Worm (Caenorhabditis elegans): ENCODE data around the gene cutl-12.

cutl-12 gene

ce11 chrII:8658835-8659234, 24.5 kb upstream of the cutl-12 start, which contains the start of gene atg-10:
Gene atg-10, plus strand, starts transcription at chrII:8659135.
- TF ChIP-seq aly-1 (tag; optimal IDR thresholded peaks at IDR 0.05) (no peak), ceh-36 (tag; optimal IDR thresholded peaks at IDR 0.05) (no peak), tbx-11 (GFP tag; IDR thresholded peaks at IDR 0.05) (no peak), hnd-1 (tag; optimal IDR thresholded peaks at IDR 0.05) (no peak), scrt-1 (GFP tag; IDR thresholded peaks at IDR 0.05) (no peak)

- TF ChIP-seq tbx-37 (GFP tag; conservative IDR thresholded peaks at IDR 0.05) (no peak), ceh-36 (tag; optimal IDR thresholded peaks at IDR 0.05) (no peak)
Observed at ce11 chrII:8650644-8651159, 16.4 kb upstream of the cutl-12 start, which contains the start of gene pyr-1. Gene pyr-1, plus strand, starts transcription at chrII:8651109.

- TF ChIP-seq tbx-11 (GFP tag; IDR thresholded peaks at IDR 0.05): no peak
Observed at ce11 chrII:8648843-8649242, 14.6 kb upstream of the cutl-12 start.

- TF ChIP-seq scrt-1 (GFP tag; IDR thresholded peaks at IDR 0.05): no peak
- TF ChIP-seq B0310.2 (tag; optimal IDR thresholded peaks at IDR 0.05): no peak
- no peak for TF ChIP-seq sea-1 (GFP tag; conservative IDR thresholded peaks at IDR 0.05)
- TF ChIP-seq hnd-1 (tag; optimal IDR thresholded peaks at IDR 0.05): no peak
- no peak for TF ChIP-seq tbx-11 (GFP tag; IDR thresholded peaks at IDR 0.05)
- no peak for TF ChIP-seq aly-1 (tag; optimal IDR thresholded peaks at IDR 0.05)
- TF ChIP-seq ama-1 (optimal IDR thresholded peaks at IDR 0.05): no peak
- TF ChIP-seq tra-4 (tag; optimal IDR thresholded peaks at IDR 0.05): no peak
- no peak for TF ChIP-seq hmg-4 (GFP tag; optimal IDR thresholded peaks at IDR 0.05)
- no peak for TF ChIP-seq ets-7 (tag; optimal IDR thresholded peaks at IDR 0.05)
- TF ChIP-seq ceh-36 (tag; optimal IDR thresholded peaks at IDR 0.05): no peak
- no peak for TF ChIP-seq ceh-13 (GFP tag; optimal IDR thresholded peaks at IDR 0.05)
- no peak for TF ChIP-seq hmbx-1 (tag; optimal IDR thresholded peaks at IDR 0.05)
Observed at ce11 chrII:8646437-8646836, 12.2 kb upstream of the cutl-12 start.

- TF ChIP-seq hmg-4 (GFP tag; optimal IDR thresholded peaks at IDR 0.05) (no peak), flt-1 (GFP tag; IDR thresholded peaks at IDR 0.05) (no peak), ets-7 (tag; optimal IDR thresholded peaks at IDR 0.05) (no peak), tbx-11 (GFP tag; IDR thresholded peaks at IDR 0.05) (no peak), tbx-37 (GFP tag; conservative IDR thresholded peaks at IDR 0.05) (no peak), pes-1 (GFP tag; IDR thresholded peaks at IDR 0.05) (no peak), scrt-1 (GFP tag; IDR thresholded peaks at IDR 0.05) (no peak), aly-1 (tag; optimal IDR thresholded peaks at IDR 0.05) (no peak), hnd-1 (tag; optimal IDR thresholded peaks at IDR 0.05) (no peak), hmbx-1 (tag; optimal IDR thresholded peaks at IDR 0.05) (no peak), B0310.2 (tag; optimal IDR thresholded peaks at IDR 0.05) (no peak), ceh-13 (GFP tag; optimal IDR thresholded peaks at IDR 0.05) (no peak), tra-4 (tag; optimal IDR thresholded peaks at IDR 0.05) (no peak), sea-1 (GFP tag; conservative IDR thresholded peaks at IDR 0.05) (no peak)
Observed at ce11 chrII:8643627-8644356, 9.5 kb upstream of the cutl-12 start.

- TF ChIP-seq pes-1 (GFP tag; IDR thresholded peaks at IDR 0.05): no peak
- no peak for TF ChIP-seq ama-1 (optimal IDR thresholded peaks at IDR 0.05)
- no peak for TF ChIP-seq F13C5.2 (tag; optimal IDR thresholded peaks at IDR 0.05)
- no peak for TF ChIP-seq hmbx-1 (tag; optimal IDR thresholded peaks at IDR 0.05)
- no peak for TF ChIP-seq tbx-37 (GFP tag; conservative IDR thresholded peaks at IDR 0.05)
- TF ChIP-seq ets-7 (tag; optimal IDR thresholded peaks at IDR 0.05): no peak
- no peak for TF ChIP-seq ceh-36 (tag; optimal IDR thresholded peaks at IDR 0.05)
- no peak for TF ChIP-seq flt-1 (GFP tag; IDR thresholded peaks at IDR 0.05)
- TF ChIP-seq hnd-1 (tag; optimal IDR thresholded peaks at IDR 0.05): no peak
- TF ChIP-seq tbx-11 (GFP tag; IDR thresholded peaks at IDR 0.05): no peak
- TF ChIP-seq aly-1 (tag; optimal IDR thresholded peaks at IDR 0.05): no peak
- no peak for TF ChIP-seq ceh-13 (GFP tag; optimal IDR thresholded peaks at IDR 0.05)
- TF ChIP-seq scrt-1 (GFP tag; IDR thresholded peaks at IDR 0.05): no peak
Observed at ce11 chrII:8642376-8642775, 8.1 kb upstream of the cutl-12 start.

ce11 chrII:8641131-8641530, 6.8 kb upstream of the cutl-12 start, which contains the start of gene D2085.7:
Gene D2085.7, plus strand, starts transcription at chrII:8641381.
- TF ChIP-seq hnd-1 (tag; optimal IDR thresholded peaks at IDR 0.05) (no peak), F13C5.2 (tag; optimal IDR thresholded peaks at IDR 0.05) (no peak), hmbx-1 (tag; optimal IDR thresholded peaks at IDR 0.05) (no peak), scrt-1 (GFP tag; IDR thresholded peaks at IDR 0.05) (no peak), sea-1 (GFP tag; conservative IDR thresholded peaks at IDR 0.05) (no peak), B0310.2 (tag; optimal IDR thresholded peaks at IDR 0.05) (no peak), pes-1 (GFP tag; IDR thresholded peaks at IDR 0.05) (no peak), ama-1 (optimal IDR thresholded peaks at IDR 0.05) (no peak), ets-7 (tag; optimal IDR thresholded peaks at IDR 0.05) (no peak), ceh-13 (GFP tag; optimal IDR thresholded peaks at IDR 0.05) (no peak), hmg-4 (GFP tag; optimal IDR thresholded peaks at IDR 0.05) (no peak), tbx-37 (GFP tag; conservative IDR thresholded peaks at IDR 0.05) (no peak), aly-1 (tag; optimal IDR thresholded peaks at IDR 0.05) (no peak), flt-1 (GFP tag; IDR thresholded peaks at IDR 0.05) (no peak), tbx-11 (GFP tag; IDR thresholded peaks at IDR 0.05) (no peak), tra-4 (tag; optimal IDR thresholded peaks at IDR 0.05) (no peak), ceh-36 (tag; optimal IDR thresholded peaks at IDR 0.05) (no peak)

ce11 chrII:8640503-8640902, 6.2 kb upstream of the cutl-12 start:
- TF ChIP-seq B0310.2 (tag; optimal IDR thresholded peaks at IDR 0.05) (no peak), F13C5.2 (tag; optimal IDR thresholded peaks at IDR 0.05) (no peak), hmg-4 (GFP tag; optimal IDR thresholded peaks at IDR 0.05) (no peak), scrt-1 (GFP tag; IDR thresholded peaks at IDR 0.05) (no peak)

Data from whole organism, early embryonic.